Fruit fly (Drosophila melanogaster) whole organism, adult: Measurements from ENCODE around the gene CapaR.

Experiments used
- CG11617 ChIP-seq: fragments of 200-800 bp; sonication (Bioruptor generic); optimal IDR thresholded peaks from 2 replicates; lab custom pipeline; 2017; ENCODE audit warnings: mild to moderate bottlenecking, missing biosample characterization, missing genetic modification reagents, missing genetic modification characterization
- CG12768 ChIP-seq: fragments of 200-800 bp; sonication (Bioruptor generic); optimal IDR thresholded peaks from 2 replicates; lab custom pipeline; 2017; ENCODE audit warnings: missing biosample characterization, missing genetic modification characterization, mild to moderate bottlenecking, moderate library complexity, missing genetic modification reagents
- CG7045 ChIP-seq: fragments of 200-800 bp; sonication (Bioruptor generic); optimal IDR thresholded peaks from 2 replicates; lab custom pipeline; 2017; ENCODE audit warnings: missing biosample characterization, mild to moderate bottlenecking, missing genetic modification characterization
- CG7101 ChIP-seq: fragments of 200-800 bp; sonication (Bioruptor generic); optimal IDR thresholded peaks from 2 replicates; lab custom pipeline; 2018; ENCODE audit warnings: missing biosample characterization, mild to moderate bottlenecking, missing genetic modification characterization, moderate library complexity
- Clk ChIP-seq: fragments of 200-800 bp; sonication (Bioruptor generic); optimal IDR thresholded peaks from 2 replicates; lab custom pipeline; 2017; ENCODE audit warnings: missing biosample characterization, missing genetic modification characterization
- Crg-1 ChIP-seq: fragments of 200-800 bp; sonication (Bioruptor generic); optimal IDR thresholded peaks from 2 replicates; lab custom pipeline; 2016; ENCODE audit warnings: missing biosample characterization, missing genetic modification characterization
- bab1 ChIP-seq: fragments of 200-800 bp; sonication (Bioruptor generic); optimal IDR thresholded peaks from 3 replicates; lab custom pipeline; 2019; ENCODE audit warnings: missing biosample characterization, mild to moderate bottlenecking, missing genetic modification characterization, moderate library complexity
- kay ChIP-seq: fragments of 200-800 bp; sonication (Bioruptor generic); peaks from one replicate; lab custom pipeline; 2016; ENCODE audit warnings: missing biosample characterization, missing genetic modification characterization, borderline replicate concordance
- toe ChIP-seq: fragments of 200-800 bp; sonication (Bioruptor generic); optimal IDR thresholded peaks from 2 replicates; lab custom pipeline; 2016; ENCODE audit warnings: missing biosample characterization, missing genetic modification characterization

- TF ChIP-seq Clk (GFP tag; lab: Kevin White, UChicago) (no peak), CG12768 (no peak), bab1 (GFP tag; lab: Kevin White, UChicago) (no peak), CG7045 (GFP tag; lab: Kevin White, UChicago) (no peak), CG11617 (GFP tag; lab: Kevin White, UChicago) (no peak), kay (no peak), CG7101 (no peak), toe (GFP tag; lab: Kevin White, UChicago) (no peak), Crg-1 (GFP tag; lab: Kevin White, UChicago) (no peak)
These were observed 24.5 kb upstream of the CapaR start, which contains the start of gene TfAP-2 for dm6 chr3L:21586528-21586927.
